Worm (Caenorhabditis elegans): ENCODE data around the gene Y49F6B.12.

Gene Y49F6B.12

ce11 chrII:3439244-3439698 lies 32.9 kb downstream of the Y49F6B.12 start (continued):
- peak; percentile 60 for TF ChIP-seq lin-14 (GFP tag; optimal IDR thresholded peaks at IDR 0.05)
- TF ChIP-seq mab-9 (GFP tag; IDR thresholded peaks at IDR 0.05) = no peak
- TF ChIP-seq nhr-71 (tag; optimal IDR thresholded peaks at IDR 0.05) = peak; percentile 60
- TF ChIP-seq vab-15 (tag; optimal IDR thresholded peaks at IDR 0.05) = no peak
- no peak for TF ChIP-seq lir-3 (tag; optimal IDR thresholded peaks at IDR 0.05; ENCODE audit: poor library complexity)
- TF ChIP-seq ceh-90 (tag; optimal IDR thresholded peaks at IDR 0.05) = no peak
- TF ChIP-seq lin-35 (GFP tag; optimal IDR thresholded peaks at IDR 0.05) = peak in 1 of 2 experiments; percentile 54
- no peak for TF ChIP-seq fos-1 (tag; optimal IDR thresholded peaks at IDR 0.05)
- peak; percentile 6 for TF ChIP-seq jun-1 (tag; optimal IDR thresholded peaks at IDR 0.05)
- TF ChIP-seq isw-1 (GFP tag; IDR thresholded peaks at IDR 0.05) = no peak
- no peak for TF ChIP-seq alr-1 (tag; optimal IDR thresholded peaks at IDR 0.05; ENCODE audit: borderline replicate concordance)
- no peak for TF ChIP-seq fkh-4 (tag; optimal IDR thresholded peaks at IDR 0.05; ENCODE audit: borderline replicate concordance)
- TF ChIP-seq ama-1 (optimal IDR thresholded peaks at IDR 0.05) = no peak
- TF ChIP-seq ceh-8 (GFP tag; optimal IDR thresholded peaks at IDR 0.05) = no peak
- no peak for TF ChIP-seq zag-1 (tag; optimal IDR thresholded peaks at IDR 0.05)
- no peak for TF ChIP-seq fkh-8 (tag; optimal IDR thresholded peaks at IDR 0.05)
- TF ChIP-seq hlh-4 (tag; optimal IDR thresholded peaks at IDR 0.05) = no peak
- TF ChIP-seq nhr-77 (tag; optimal IDR thresholded peaks at IDR 0.05) = no peak
- TF ChIP-seq ztf-11 (tag; optimal IDR thresholded peaks at IDR 0.05) = no peak
- no peak for TF ChIP-seq unc-130 (tag; optimal IDR thresholded peaks at IDR 0.05)
- no peak for TF ChIP-seq unc-30 (tag; optimal IDR thresholded peaks at IDR 0.05)
- TF ChIP-seq F16B12.6 (tag; optimal IDR thresholded peaks at IDR 0.05) = no peak
- no peak for TF ChIP-seq lsy-2 (tag; optimal IDR thresholded peaks at IDR 0.05)
- TF ChIP-seq elt-3 (tag; optimal IDR thresholded peaks at IDR 0.05) = peak in 3 of 6 experiments; percentile 45 to 62 (median 46)
- TF ChIP-seq lin-39 (tag; optimal IDR thresholded peaks at IDR 0.05) = no peak
- TF ChIP-seq sox-4 (tag; optimal IDR thresholded peaks at IDR 0.05) = no peak
- no peak for TF ChIP-seq nhr-12 (tag; optimal IDR thresholded peaks at IDR 0.05)
- no peak for TF ChIP-seq hpl-2 (GFP tag; optimal IDR thresholded peaks at IDR 0.05)
- no peak for TF ChIP-seq ets-5 (GFP tag; IDR thresholded peaks at IDR 0.05)
- TF ChIP-seq aha-1 (tag; optimal IDR thresholded peaks at IDR 0.05) = no peak
- no peak for TF ChIP-seq C16A3.4 (tag; optimal IDR thresholded peaks at IDR 0.05)

ce11 chrII:3438280-3438679 lies 33.9 kb downstream of the Y49F6B.12 start:
- TF ChIP-seq tbx-2 (tag; optimal IDR thresholded peaks at IDR 0.05) (no peak), blmp-1 (tag; optimal IDR thresholded peaks at IDR 0.05) (peak; percentile 90)

- TF ChIP-seq nhr-11 (tag; optimal IDR thresholded peaks at IDR 0.05) = no peak
- no peak for TF ChIP-seq unc-130 (tag; optimal IDR thresholded peaks at IDR 0.05)
These were observed 34.8 kb downstream of the Y49F6B.12 start for ce11 chrII:3437393-3437792.

ce11 chrII:3436412-3436811 lies 35.8 kb downstream of the Y49F6B.12 start, which contains the start of gene skpo-2:
TSS of gene skpo-2 (minus strand) at chrII:3436512.
- TF ChIP-seq nhr-28 (tag; optimal IDR thresholded peaks at IDR 0.05) = no peak
- no peak for TF ChIP-seq nhr-84 (tag; optimal IDR thresholded peaks at IDR 0.05)
- TF ChIP-seq aly-2 (tag; optimal IDR thresholded peaks at IDR 0.05) = no peak
- TF ChIP-seq nhr-85 (tag) = no peak
- no peak for TF ChIP-seq snu-23 (GFP tag; optimal IDR thresholded peaks at IDR 0.05)
- no peak for TF ChIP-seq ces-1 (GFP tag; optimal IDR thresholded peaks at IDR 0.05)
- TF ChIP-seq egl-13 (tag; optimal IDR thresholded peaks at IDR 0.05) = no peak
- no peak for TF ChIP-seq rnt-1 (tag; optimal IDR thresholded peaks at IDR 0.05)
- no peak for TF ChIP-seq ztf-4 (tag; optimal IDR thresholded peaks at IDR 0.05)
- no peak for TF ChIP-seq C16A3.4 (tag; optimal IDR thresholded peaks at IDR 0.05)
- TF ChIP-seq sox-4 (tag; optimal IDR thresholded peaks at IDR 0.05) = no peak
- TF ChIP-seq nhr-71 (tag; optimal IDR thresholded peaks at IDR 0.05) = no peak
- TF ChIP-seq ceh-90 (tag; optimal IDR thresholded peaks at IDR 0.05) = no peak
- TF ChIP-seq ztf-11 (tag; optimal IDR thresholded peaks at IDR 0.05) = no peak
- TF ChIP-seq mep-1 (tag; optimal IDR thresholded peaks at IDR 0.05) = no peak

All from whole organism, L1 larva.